Worm (Caenorhabditis elegans) whole organism, early embryonic: ENCODE data around the gene T28A11.17.

Source experiments
- B0310.2 ChIP-seq: sonication (generic microtip); optimal IDR thresholded peaks from 2 replicates; lab custom pipeline; 2016; ENCODE audit warnings: mild to moderate bottlenecking, missing genetic modification characterization, missing compliant biosample characterization
- F13C5.2 ChIP-seq: sonication (generic microtip); optimal IDR thresholded peaks from 2 replicates; lab custom pipeline; 2017; ENCODE audit warnings: mild to moderate bottlenecking, missing genetic modification characterization, inconsistent platforms, missing compliant biosample characterization
- aly-1 ChIP-seq: sonication (generic microtip); optimal IDR thresholded peaks from 2 replicates; lab custom pipeline; 2016; ENCODE audit warnings: missing genetic modification characterization, missing compliant biosample characterization
- ama-1 ChIP-seq: fragments of 150-350 bp; optimal IDR thresholded peaks from 2 replicates; lab custom pipeline; 2014
- ceh-13 ChIP-seq: fragments of 200-800 bp; sonication (Bioruptor generic); optimal IDR thresholded peaks from 2 replicates; lab custom pipeline; 2018; ENCODE audit warnings: mild to moderate bottlenecking, missing genetic modification characterization, missing compliant biosample characterization
- ceh-36 ChIP-seq: sonication (generic microtip); optimal IDR thresholded peaks from 2 replicates; lab custom pipeline; 2016; ENCODE audit warnings: missing genetic modification characterization, inconsistent platforms, missing compliant biosample characterization
- ets-7 ChIP-seq: sonication (generic microtip); optimal IDR thresholded peaks from 2 replicates; lab custom pipeline; 2016; ENCODE audit warnings: missing genotype, missing genetic modification characterization, missing compliant biosample characterization
- flt-1 ChIP-seq: fragments of 200-800 bp; sonication (Bioruptor generic); IDR thresholded peaks from 2 replicates; pipeline ENCODE4 v1.3.6; 2022; ENCODE audit warnings: missing genetic modification characterization, missing compliant biosample characterization
- hmbx-1 ChIP-seq: sonication (generic microtip); optimal IDR thresholded peaks from 2 replicates; lab custom pipeline; 2016; ENCODE audit warnings: mild to moderate bottlenecking, missing genetic modification characterization, missing compliant biosample characterization
- hmg-4 ChIP-seq: fragments of 200-800 bp; sonication (Bioruptor generic); optimal IDR thresholded peaks from 2 replicates; lab custom pipeline; 2018; ENCODE audit warnings: mild to moderate bottlenecking, missing genetic modification characterization, missing compliant biosample characterization
- hnd-1 ChIP-seq: sonication (generic microtip); optimal IDR thresholded peaks from 2 replicates; lab custom pipeline; 2016; ENCODE audit warnings: missing genetic modification characterization, missing compliant biosample characterization
- pes-1 ChIP-seq: fragments of 200-800 bp; sonication (Bioruptor generic); IDR thresholded peaks from 2 replicates; pipeline ENCODE4 v1.3.6; 2022; ENCODE audit warnings: missing genetic modification reagents, missing genetic modification characterization, missing compliant biosample characterization
- scrt-1 ChIP-seq: fragments of 200-800 bp; sonication (Bioruptor generic); IDR thresholded peaks from 2 replicates; pipeline ENCODE4 v1.3.6; 2022; ENCODE audit warnings: missing genetic modification characterization, missing compliant biosample characterization
- sea-1 ChIP-seq: fragments of 200-800 bp; sonication (Bioruptor generic); conservative IDR thresholded peaks from 2 replicates; pipeline ENCODE4 v1.3.6; 2022; ENCODE audit warnings: missing genetic modification characterization, missing compliant biosample characterization
- tbx-11 ChIP-seq: fragments of 200-800 bp; sonication (Bioruptor generic); IDR thresholded peaks from 2 replicates; pipeline ENCODE4 v1.3.6; 2022; ENCODE audit warnings: missing genetic modification characterization, missing compliant biosample characterization
- tbx-37 ChIP-seq: fragments of 200-800 bp; sonication (Bioruptor generic); conservative IDR thresholded peaks from 2 replicates; pipeline ENCODE4 v1.3.6; 2022; ENCODE audit warnings: missing genetic modification reagents, missing genetic modification characterization, missing compliant biosample characterization
- tra-4 ChIP-seq: sonication (generic microtip); optimal IDR thresholded peaks from 2 replicates; lab custom pipeline; 2017; ENCODE audit warnings: missing genetic modification characterization, missing compliant biosample characterization

T28A11.17 gene

ce11 chrV:3244703-3245102, 21.4 kb downstream of the T28A11.17 start, which contains the start of gene srj-7:
Gene srj-7 (plus strand): TSS chrV:3245003.
- no peak for TF ChIP-seq ceh-13 (GFP tag; lab: Kevin White, UChicago)
- TF ChIP-seq pes-1 (GFP tag; lab: Robert Waterston, UW): no peak
- no peak for TF ChIP-seq hnd-1 (tag; lab: Kevin White, UChicago)
- no peak for TF ChIP-seq hmg-4 (GFP tag; lab: Kevin White, UChicago)
- no peak for TF ChIP-seq tra-4
- TF ChIP-seq B0310.2 (tag; lab: Kevin White, UChicago): no peak

ce11 chrV:3242984-3243383, 23.1 kb downstream of the T28A11.17 start, which contains the start of gene gst-23:
Gene gst-23 (plus strand): TSS chrV:3243284.
- TF ChIP-seq aly-1 (tag; lab: Kevin White, UChicago) (no peak), ets-7 (tag; lab: Kevin White, UChicago) (no peak), sea-1 (GFP tag; lab: Robert Waterston, UW) (no peak), B0310.2 (tag; lab: Kevin White, UChicago) (no peak), tra-4 (no peak), ama-1 (lab: Kevin White, UChicago) (no peak), ceh-13 (GFP tag; lab: Kevin White, UChicago) (no peak), ceh-36 (no peak), flt-1 (GFP tag; lab: Robert Waterston, UW) (no peak), hmg-4 (GFP tag; lab: Kevin White, UChicago) (no peak), hnd-1 (tag; lab: Kevin White, UChicago) (no peak), scrt-1 (GFP tag; lab: Robert Waterston, UW) (no peak), hmbx-1 (tag; lab: Kevin White, UChicago) (no peak)

- no peak for TF ChIP-seq F13C5.2 (tag; lab: Kevin White, UChicago)
- TF ChIP-seq B0310.2 (tag; lab: Kevin White, UChicago): no peak
Observed at ce11 chrV:3241175-3241574, 24.9 kb downstream of the T28A11.17 start, which contains the start of gene srj-11. Gene srj-11 (plus strand): TSS chrV:3241424.

ce11 chrV:3236610-3237009, 29.5 kb downstream of the T28A11.17 start, which contains the start of the genes K08D9.9 and str-16:
Gene K08D9.9 (minus strand): TSS chrV:3236710.
Gene str-16 (plus strand): TSS chrV:3236875.
- TF ChIP-seq aly-1 (tag; lab: Kevin White, UChicago) (no peak), sea-1 (GFP tag; lab: Robert Waterston, UW) (no peak), pes-1 (GFP tag; lab: Robert Waterston, UW) (no peak), ama-1 (lab: Kevin White, UChicago) (no peak), B0310.2 (tag; lab: Kevin White, UChicago) (no peak), F13C5.2 (tag; lab: Kevin White, UChicago) (no peak), ets-7 (tag; lab: Kevin White, UChicago) (no peak), tbx-11 (no peak), hnd-1 (tag; lab: Kevin White, UChicago) (no peak), scrt-1 (GFP tag; lab: Robert Waterston, UW) (no peak)

ce11 chrV:3234887-3235286, 31.2 kb downstream of the T28A11.17 start, which contains the start of gene K08D9.6:
Gene K08D9.6 (minus strand): TSS chrV:3234987.
- TF ChIP-seq B0310.2 (tag; lab: Kevin White, UChicago): no peak
- TF ChIP-seq aly-1 (tag; lab: Kevin White, UChicago): no peak
- TF ChIP-seq tbx-37 (GFP tag; lab: Robert Waterston, UW): no peak
- TF ChIP-seq hmg-4 (GFP tag; lab: Kevin White, UChicago): no peak
- TF ChIP-seq ets-7 (tag; lab: Kevin White, UChicago): no peak
- TF ChIP-seq sea-1 (GFP tag; lab: Robert Waterston, UW): no peak
- TF ChIP-seq F13C5.2 (tag; lab: Kevin White, UChicago): no peak
- no peak for TF ChIP-seq scrt-1 (GFP tag; lab: Robert Waterston, UW)
- TF ChIP-seq tbx-11: no peak
- TF ChIP-seq ceh-13 (GFP tag; lab: Kevin White, UChicago): no peak
- TF ChIP-seq hnd-1 (tag; lab: Kevin White, UChicago): no peak
- TF ChIP-seq flt-1 (GFP tag; lab: Robert Waterston, UW): no peak
- no peak for TF ChIP-seq hmbx-1 (tag; lab: Kevin White, UChicago)
- no peak for TF ChIP-seq ama-1 (lab: Kevin White, UChicago)
- TF ChIP-seq ceh-36: no peak
- no peak for TF ChIP-seq tra-4

ce11 chrV:3230597-3230996, 35.5 kb downstream of the T28A11.17 start, which contains the start of gene K08D9.10:
Gene K08D9.10 (plus strand): TSS chrV:3230897.
- TF ChIP-seq pes-1 (GFP tag; lab: Robert Waterston, UW) (no peak), tbx-11 (no peak), flt-1 (GFP tag; lab: Robert Waterston, UW) (no peak), ama-1 (lab: Kevin White, UChicago) (no peak), tbx-37 (GFP tag; lab: Robert Waterston, UW) (no peak), hnd-1 (tag; lab: Kevin White, UChicago) (no peak), sea-1 (GFP tag; lab: Robert Waterston, UW) (no peak), B0310.2 (tag; lab: Kevin White, UChicago) (no peak), F13C5.2 (tag; lab: Kevin White, UChicago) (no peak), ets-7 (tag; lab: Kevin White, UChicago) (no peak), scrt-1 (GFP tag; lab: Robert Waterston, UW) (no peak), ceh-36 (no peak), tra-4 (no peak)

- no peak for TF ChIP-seq aly-1 (tag; lab: Kevin White, UChicago)
- peak; percentile 62 for TF ChIP-seq ceh-36
Observed at ce11 chrV:3230150-3230549, 35.9 kb downstream of the T28A11.17 start.

- no peak for TF ChIP-seq aly-1 (tag; lab: Kevin White, UChicago)
- no peak for TF ChIP-seq hmbx-1 (tag; lab: Kevin White, UChicago)
- TF ChIP-seq hmg-4 (GFP tag; lab: Kevin White, UChicago): no peak
- TF ChIP-seq ceh-36: no peak
- TF ChIP-seq F13C5.2 (tag; lab: Kevin White, UChicago): no peak
- TF ChIP-seq tra-4: no peak
- TF ChIP-seq B0310.2 (tag; lab: Kevin White, UChicago): no peak
- TF ChIP-seq ets-7 (tag; lab: Kevin White, UChicago): no peak
- no peak for TF ChIP-seq sea-1 (GFP tag; lab: Robert Waterston, UW)
- no peak for TF ChIP-seq scrt-1 (GFP tag; lab: Robert Waterston, UW)
- TF ChIP-seq flt-1 (GFP tag; lab: Robert Waterston, UW): no peak
- TF ChIP-seq ama-1 (lab: Kevin White, UChicago): no peak
- no peak for TF ChIP-seq tbx-11
- TF ChIP-seq ceh-13 (GFP tag; lab: Kevin White, UChicago): no peak
- TF ChIP-seq tbx-37 (GFP tag; lab: Robert Waterston, UW): no peak
Observed at ce11 chrV:3227373-3227772, 38.7 kb downstream of the T28A11.17 start, which contains the start of gene K08D9.2. Gene K08D9.2 (plus strand): TSS chrV:3227673.
